Fruit fly (Drosophila melanogaster): ENCODE data around the gene Mondo.

Gene Mondo

dm6 chr2L:21246687-21247086, 63.2 kb downstream of the Mondo start:
- no peak for TF ChIP-seq noc (tag; optimal IDR thresholded peaks at IDR 0.05)

DNA sequence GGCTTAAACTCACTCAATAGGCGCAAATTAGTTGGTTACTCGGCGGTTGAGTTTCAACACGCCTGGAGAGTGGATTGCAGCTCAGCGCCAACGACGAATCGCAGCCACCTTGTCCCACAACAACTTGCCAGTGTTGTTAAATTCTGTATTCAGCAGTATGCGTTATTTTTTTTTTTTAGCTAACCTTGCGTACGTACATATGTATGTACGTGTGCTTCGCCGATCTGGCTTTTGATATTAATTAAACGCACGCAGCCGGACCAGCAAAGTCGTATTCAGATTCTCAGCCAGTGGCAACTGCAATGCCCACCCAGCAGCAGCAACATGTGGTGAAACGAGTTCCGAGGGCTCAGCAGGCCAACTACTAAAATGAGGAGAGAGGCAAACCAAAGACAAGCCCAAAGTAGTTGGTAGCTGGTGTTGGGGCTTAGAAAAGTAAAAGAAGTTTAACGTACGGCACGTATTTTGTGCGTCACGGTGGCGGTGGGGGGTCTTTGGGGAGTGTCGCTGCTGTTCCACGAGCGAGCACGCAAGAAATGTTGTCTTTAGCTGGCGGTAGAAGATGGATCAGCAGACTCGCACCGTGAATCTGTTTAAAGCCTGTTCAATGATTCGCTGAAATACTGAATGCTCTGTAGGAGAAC, 64.6 kb downstream of the Mondo start:
- TF ChIP-seq noc (tag; optimal IDR thresholded peaks at IDR 0.05), result no peak

DNA sequence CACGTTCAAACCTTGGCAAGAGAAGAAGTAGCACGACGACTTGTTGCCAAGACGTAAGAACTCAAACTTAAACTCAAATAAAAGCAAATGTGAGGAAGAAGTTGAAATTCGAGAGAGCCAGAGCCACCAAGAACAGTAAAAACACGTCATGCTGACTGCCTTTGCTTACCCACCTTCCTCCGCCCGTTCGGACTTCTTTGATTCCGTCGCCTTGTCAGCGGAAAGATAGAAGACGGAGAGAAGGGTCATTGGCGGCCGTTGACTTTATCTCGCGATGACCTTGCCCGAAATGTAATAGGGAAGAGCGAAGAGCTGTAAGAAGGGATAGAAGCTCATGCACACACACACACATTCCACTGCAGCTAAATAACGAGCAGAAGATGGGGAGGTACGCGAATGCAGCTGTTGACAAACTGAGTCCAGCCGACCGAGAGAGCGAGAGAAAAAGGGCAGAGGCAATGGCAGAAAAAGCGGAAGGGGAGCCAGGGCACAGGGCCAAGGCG, 65.8 kb downstream of the Mondo start:
- no peak for TF ChIP-seq noc (tag; optimal IDR thresholded peaks at IDR 0.05)

DNA sequence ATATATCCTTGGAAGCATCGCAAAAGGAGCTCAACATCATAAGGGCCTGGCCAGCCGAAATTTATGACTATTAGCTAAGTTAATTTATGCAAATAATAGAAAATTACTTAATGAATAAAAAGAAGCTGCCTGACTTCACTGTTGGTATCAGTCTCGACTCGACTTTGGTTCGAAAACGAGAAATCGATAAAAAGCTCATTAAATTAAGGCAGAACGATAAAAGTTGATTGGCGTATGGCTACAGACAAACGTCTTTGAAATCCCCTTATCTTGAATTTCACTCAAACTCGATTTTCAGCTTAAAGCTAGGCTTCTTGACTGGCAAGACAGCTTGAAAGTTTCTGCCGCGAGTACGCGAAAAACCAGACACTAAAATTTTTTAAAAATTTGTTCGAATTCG, 67.5 kb downstream of the Mondo start:
- TF ChIP-seq noc (tag; optimal IDR thresholded peaks at IDR 0.05), result no peak

dm6 chr2L:21237748-21238459, 71.9 kb downstream of the Mondo start:
- no peak for TF ChIP-seq noc (tag; optimal IDR thresholded peaks at IDR 0.05)

- TF ChIP-seq noc (tag; optimal IDR thresholded peaks at IDR 0.05), result peak; percentile 32
Measured at dm6 chr2L:21237048-21237747, 72.7 kb downstream of the Mondo start, which contains the start of gene Hr39. Gene Hr39 (plus strand): TSS chr2L:21237250.

DNA sequence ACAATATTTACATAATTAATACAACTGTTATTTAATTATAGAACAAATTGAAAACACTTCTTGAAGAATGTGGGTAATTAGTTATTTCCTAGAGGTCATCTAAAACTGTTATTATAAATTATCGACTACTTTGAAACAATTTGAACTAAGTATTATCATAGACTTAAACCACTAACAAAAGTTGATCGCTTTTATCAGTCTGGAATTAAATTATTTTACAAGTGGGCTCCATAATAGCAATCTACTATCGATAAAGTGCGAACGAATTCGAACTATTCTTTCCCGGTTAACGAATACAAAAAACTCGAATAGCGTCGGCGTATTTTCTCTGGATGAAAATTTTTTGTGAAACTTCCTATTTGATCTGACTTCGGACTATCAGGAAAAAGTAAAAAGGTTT, 73.2 kb downstream of the Mondo start, which contains the start of gene CG31626:
TSS of gene CG31626 (minus strand) at position 101 of the 400 bp plus-strand sequence.
- TF ChIP-seq noc (tag; optimal IDR thresholded peaks at IDR 0.05), result no peak

Data from whole organism, larva.